Fruit fly (Drosophila melanogaster) whole organism: Measurements from ENCODE around the gene CG7483.

Source experiments
- CG8478 ChIP-seq: fragments of >200 bp; optimal IDR thresholded peaks from 2 replicates; lab custom pipeline; 2018; ENCODE audit warnings: inconsistent platforms
- Dll ChIP-seq: fragments of >200 bp; optimal IDR thresholded peaks from 2 replicates; lab custom pipeline; 2017
- EcR ChIP-seq, 2 experiments: fragments of >200 bp; optimal IDR thresholded peaks; 2 replicates each; lab custom pipeline; 2017; ENCODE audit warnings: missing biosample characterization in 2 of 2, missing genetic modification characterization in 2 of 2, missing genetic modification reagents in 2 of 2
- pan ChIP-seq: fragments of >200 bp; optimal IDR thresholded peaks from 2 replicates; lab custom pipeline; 2017
- psq ChIP-seq: fragments of >200 bp; optimal IDR thresholded peaks from 2 replicates; lab custom pipeline; 2017
- usp ChIP-seq: fragments of >200 bp; optimal IDR thresholded peaks from 2 replicates; lab custom pipeline; 2017; ENCODE audit warnings: missing biosample characterization, missing genetic modification characterization, mixed read lengths

CG7483 gene

DNA sequence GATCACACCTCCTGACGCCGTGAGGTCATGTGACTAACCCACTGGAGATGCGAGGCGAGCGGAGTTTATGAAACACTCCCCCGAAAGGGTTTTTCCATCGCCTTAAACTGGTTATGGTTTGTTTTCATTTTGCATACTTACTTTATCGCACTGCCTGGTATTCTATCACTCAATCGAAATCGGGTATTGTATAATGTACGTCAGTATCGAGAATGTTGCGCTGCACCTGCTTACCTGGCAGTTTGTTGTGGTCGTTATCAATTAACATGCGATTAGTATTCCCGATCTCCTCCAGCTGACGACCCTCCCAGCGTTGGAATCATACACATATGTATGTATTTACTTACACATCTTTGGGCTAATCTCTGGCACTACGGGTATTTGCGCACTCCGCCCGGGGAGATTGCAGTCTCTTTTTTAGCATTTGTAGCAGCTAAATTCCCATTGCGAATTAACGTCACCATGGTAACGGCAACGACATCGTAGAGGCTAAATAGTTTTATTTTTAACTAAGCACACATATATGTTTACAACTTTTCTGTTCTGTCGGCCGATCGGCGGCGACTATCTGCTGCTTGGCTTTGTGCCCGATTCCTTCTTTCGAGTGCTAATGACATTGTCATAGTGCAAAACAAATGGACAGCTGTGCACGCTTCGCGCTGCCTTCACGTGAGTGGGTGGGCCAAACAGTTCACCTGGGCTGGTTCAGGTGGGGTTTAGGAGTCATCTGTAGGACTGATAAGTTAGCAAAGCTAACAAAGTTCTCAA is 40.1 kb downstream of the CG7483 start:
- TF ChIP-seq pan (lab: Kevin White, UChicago) (no peak), Dll (lab: Kevin White, UChicago) (no peak), CG8478 (lab: Kevin White, UChicago) (no peak), EcR (GFP tag; optimal IDR thresholded peaks at IDR 0.05; lab: Kevin White, UChicago) (no peak), usp (GFP tag; lab: Kevin White, UChicago) (no peak), psq (lab: Kevin White, UChicago) (no peak)

DNA sequence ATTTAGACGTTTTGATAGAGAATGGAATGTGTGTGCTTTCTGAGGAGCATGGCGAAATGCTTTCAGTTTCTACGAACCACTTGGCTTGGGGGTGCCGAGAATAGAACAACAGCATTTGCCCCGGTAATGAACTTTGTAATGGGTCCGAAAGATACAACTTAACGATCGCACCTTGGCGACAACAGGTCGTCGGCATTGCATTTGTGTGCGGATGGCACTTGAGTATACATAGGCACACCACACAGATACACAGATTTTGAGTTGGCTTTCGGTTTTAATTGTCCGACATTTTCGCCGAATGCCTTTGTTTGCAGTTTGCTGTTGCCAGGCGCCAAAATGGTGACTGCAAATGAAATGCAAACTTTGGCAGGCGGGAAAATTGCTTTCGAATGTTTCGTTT is 41.0 kb downstream of the CG7483 start:
- TF ChIP-seq CG8478 (lab: Kevin White, UChicago) (no peak), pan (lab: Kevin White, UChicago) (no peak), psq (lab: Kevin White, UChicago) (no peak), EcR (GFP tag; optimal IDR thresholded peaks at IDR 0.05; lab: Kevin White, UChicago) (no peak), usp (GFP tag; lab: Kevin White, UChicago) (no peak), Dll (lab: Kevin White, UChicago) (no peak)

DNA sequence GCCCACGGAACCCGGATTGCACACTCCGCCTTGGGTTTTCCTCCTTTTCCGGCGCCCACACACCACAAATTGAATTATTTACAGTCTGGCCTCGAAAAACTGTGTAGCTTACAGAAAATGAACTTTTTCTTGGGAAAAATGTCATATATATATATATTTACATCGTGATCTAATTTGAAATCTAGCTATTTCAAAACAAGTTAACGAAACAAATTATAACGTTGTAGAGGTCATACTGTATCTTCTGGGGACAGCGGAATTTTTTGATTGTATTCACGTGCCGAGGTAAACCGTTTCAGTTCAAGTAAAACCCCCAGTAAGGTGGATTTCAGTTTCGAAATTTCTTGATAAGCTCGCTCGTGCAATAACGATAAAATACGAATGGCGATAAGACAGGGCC is 41.5 kb downstream of the CG7483 start:
- TF ChIP-seq pan (lab: Kevin White, UChicago), result no peak
- TF ChIP-seq usp (GFP tag; lab: Kevin White, UChicago), result no peak
- no peak for TF ChIP-seq Dll (lab: Kevin White, UChicago)
- TF ChIP-seq EcR (GFP tag; optimal IDR thresholded peaks at IDR 0.05; lab: Kevin White, UChicago), result no peak
- no peak for TF ChIP-seq CG8478 (lab: Kevin White, UChicago)
- TF ChIP-seq psq (lab: Kevin White, UChicago), result no peak

DNA sequence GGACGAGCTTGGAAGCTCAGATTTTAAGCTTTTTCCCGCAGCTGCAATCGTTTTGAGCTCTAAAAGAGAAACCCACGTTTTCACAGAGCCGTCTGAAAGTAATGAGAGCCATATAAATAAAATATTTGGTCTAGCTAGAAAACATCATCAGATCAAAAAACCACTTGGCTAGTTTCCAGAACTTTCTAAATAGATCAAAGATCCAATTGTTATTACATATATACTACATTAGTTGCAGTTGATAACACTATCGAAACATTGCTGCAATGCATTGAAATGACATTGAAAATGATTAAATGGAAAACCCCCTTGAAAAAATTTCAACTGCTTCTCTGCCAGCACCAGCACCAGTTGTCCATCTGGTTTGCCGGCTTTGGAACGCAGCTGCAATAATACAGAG is 42.0 kb downstream of the CG7483 start:
- TF ChIP-seq CG8478 (lab: Kevin White, UChicago) (no peak), EcR (GFP tag; optimal IDR thresholded peaks at IDR 0.05; lab: Kevin White, UChicago) (no peak), usp (GFP tag; lab: Kevin White, UChicago) (no peak), pan (lab: Kevin White, UChicago) (no peak), Dll (lab: Kevin White, UChicago) (no peak), psq (lab: Kevin White, UChicago) (no peak)

DNA sequence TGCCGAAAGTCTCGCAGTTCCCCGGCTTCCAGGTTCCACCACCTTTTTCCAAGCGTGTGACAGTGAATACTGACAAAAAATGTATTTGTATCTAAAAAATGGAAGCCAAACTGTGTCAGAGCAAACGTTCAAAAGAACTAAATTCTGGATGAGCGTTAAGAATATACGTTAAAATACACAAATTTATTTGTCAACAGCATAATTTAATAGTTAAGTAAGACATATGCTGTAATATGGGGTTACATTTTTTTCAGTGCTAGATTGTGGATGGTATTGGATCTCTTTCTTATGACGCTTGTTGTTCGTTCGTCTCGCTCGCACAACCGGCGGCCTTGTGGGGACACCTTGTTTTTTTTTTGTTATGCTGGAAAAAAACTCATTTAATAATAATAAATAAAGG is 42.6 kb downstream of the CG7483 start:
- TF ChIP-seq Dll (lab: Kevin White, UChicago) (no peak), EcR (GFP tag; optimal IDR thresholded peaks at IDR 0.05; lab: Kevin White, UChicago) (no peak)

DNA sequence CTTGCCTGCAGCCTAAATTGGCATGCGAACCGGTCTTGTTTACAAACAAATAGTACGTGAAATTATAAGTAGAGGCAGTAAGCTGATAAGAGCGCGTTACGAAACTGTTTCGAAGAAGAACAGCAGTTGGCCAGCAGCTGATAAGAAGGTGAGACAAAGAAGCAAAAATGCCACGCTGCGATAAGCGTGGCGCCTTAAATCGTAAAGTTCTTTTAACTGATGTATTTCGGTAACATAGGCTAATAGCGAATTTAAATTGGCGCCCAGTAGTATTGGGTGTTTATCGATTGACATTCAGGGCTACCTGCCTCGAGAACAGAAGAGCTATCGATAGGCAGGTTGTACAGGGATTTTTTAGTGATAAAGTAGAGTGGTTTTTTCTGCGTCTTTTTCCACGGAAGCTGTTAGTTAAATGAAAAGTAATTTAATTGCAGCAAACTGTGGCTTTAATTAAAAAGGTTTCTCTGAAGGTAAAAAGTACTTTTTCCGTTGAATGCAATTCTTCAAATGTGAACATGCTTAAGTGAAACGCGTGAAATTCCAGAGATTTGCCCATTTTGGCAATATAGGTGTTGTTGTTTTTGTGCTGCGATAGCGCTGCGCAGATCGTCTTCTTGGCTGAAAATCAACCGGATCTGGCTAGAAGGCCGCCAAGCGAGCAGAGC is 43.8 kb downstream of the CG7483 start, which contains the start of gene stck:
Gene stck, plus strand, starts transcription at position 353 of the 665 bp plus-strand sequence.
- TF ChIP-seq usp (GFP tag; lab: Kevin White, UChicago) (no peak), EcR (GFP tag; optimal IDR thresholded peaks at IDR 0.05; lab: Kevin White, UChicago) (no peak), psq (lab: Kevin White, UChicago) (no peak), CG8478 (lab: Kevin White, UChicago) (no peak), Dll (lab: Kevin White, UChicago) (no peak), pan (lab: Kevin White, UChicago) (no peak)

DNA sequence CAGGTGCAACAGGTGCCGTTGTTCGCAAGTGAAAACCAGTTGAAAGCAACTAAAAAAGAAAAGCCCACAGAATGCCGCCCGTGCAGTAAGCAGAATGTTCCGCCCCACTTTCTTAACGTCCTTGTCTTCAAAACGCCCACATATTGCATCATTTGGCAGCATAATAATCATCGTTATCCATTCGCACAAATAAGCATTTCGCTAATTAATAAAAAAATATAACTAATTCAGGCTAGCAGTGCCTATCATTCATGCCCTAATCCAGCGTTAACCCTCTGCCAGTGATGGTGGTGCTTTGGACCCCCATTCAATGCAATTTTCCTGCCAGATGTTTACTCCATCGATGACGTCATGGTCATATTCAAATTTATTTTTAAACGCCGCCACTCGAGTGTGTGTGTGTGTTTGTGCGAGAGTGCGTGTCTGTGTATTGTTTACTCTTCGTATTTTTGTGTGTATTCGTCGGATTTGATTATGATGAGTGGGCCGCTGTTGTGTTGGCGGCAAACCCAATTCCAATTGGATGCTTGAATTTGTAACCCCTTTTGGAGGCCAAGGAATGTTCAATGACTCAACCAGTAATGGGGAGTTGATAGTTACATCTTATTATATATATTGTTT is 44.5 kb downstream of the CG7483 start:
- TF ChIP-seq psq (lab: Kevin White, UChicago) (no peak), EcR (GFP tag; optimal IDR thresholded peaks at IDR 0.05; lab: Kevin White, UChicago) (no peak), usp (GFP tag; lab: Kevin White, UChicago) (no peak), Dll (lab: Kevin White, UChicago) (no peak), CG8478 (lab: Kevin White, UChicago) (no peak)

DNA sequence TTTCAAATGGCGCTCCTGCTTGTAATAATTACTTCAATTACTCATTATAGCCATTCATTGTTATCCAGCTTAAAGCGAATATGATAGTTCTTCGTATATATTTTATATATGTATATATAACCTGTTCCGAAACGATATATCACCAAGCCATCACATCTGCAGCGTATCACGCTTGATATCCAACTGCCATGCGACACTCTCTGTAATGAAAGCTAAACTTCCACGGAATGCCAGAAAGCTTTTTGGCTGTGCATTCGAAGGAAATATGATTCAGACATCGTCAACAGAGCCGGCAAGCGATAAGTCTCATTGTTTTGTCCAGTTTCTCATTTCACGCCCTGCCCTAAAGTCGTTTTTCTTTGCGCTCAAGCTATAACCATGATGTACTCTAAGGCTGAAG is 45.0 kb downstream of the CG7483 start:
- TF ChIP-seq usp (GFP tag; lab: Kevin White, UChicago), result no peak
- no peak for TF ChIP-seq pan (lab: Kevin White, UChicago)
- no peak for TF ChIP-seq EcR (GFP tag; optimal IDR thresholded peaks at IDR 0.05; lab: Kevin White, UChicago)
- TF ChIP-seq psq (lab: Kevin White, UChicago), result no peak
- TF ChIP-seq Dll (lab: Kevin White, UChicago), result no peak
- no peak for TF ChIP-seq CG8478 (lab: Kevin White, UChicago)

DNA sequence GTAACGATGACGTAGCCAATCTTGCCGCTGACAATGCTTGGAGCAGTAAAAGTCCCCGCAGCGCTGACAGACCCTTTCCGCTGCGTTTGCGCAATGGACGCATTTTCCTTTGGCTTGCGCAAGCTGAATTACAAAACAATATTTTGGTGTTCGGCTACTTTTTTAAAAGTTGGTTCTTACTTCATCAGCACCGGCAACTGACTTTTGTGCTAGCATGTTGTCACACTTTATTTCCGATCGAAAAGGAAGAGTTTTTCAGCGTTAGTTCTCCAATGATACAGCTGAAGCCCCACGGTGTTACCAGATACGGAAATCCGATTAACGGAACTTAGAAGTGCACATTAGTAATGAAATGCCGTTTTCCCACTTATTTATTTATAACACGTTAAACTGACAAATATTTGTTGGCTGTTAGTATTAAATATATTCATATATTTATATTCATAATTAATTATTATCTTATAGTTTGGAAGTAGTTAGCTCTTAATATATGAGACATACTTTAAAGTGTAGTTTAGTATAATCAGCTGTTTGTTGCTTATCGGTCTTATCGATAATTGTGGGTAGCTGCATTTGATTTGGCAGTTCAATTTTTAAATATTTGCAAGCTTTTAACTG is 49.4 kb downstream of the CG7483 start, which contains the start of the genes Veneno and CG7963:
Gene Veneno, minus strand, starts transcription at position 296 of the 618 bp plus-strand sequence.
Gene CG7963, plus strand, starts transcription at position 568 of the 618 bp plus-strand sequence.
- no peak for TF ChIP-seq Dll (lab: Kevin White, UChicago)
- no peak for TF ChIP-seq EcR (GFP tag; optimal IDR thresholded peaks at IDR 0.05; lab: Kevin White, UChicago)
- no peak for TF ChIP-seq CG8478 (lab: Kevin White, UChicago)
- TF ChIP-seq psq (lab: Kevin White, UChicago), result no peak
- TF ChIP-seq pan (lab: Kevin White, UChicago), result no peak
- TF ChIP-seq usp (GFP tag; lab: Kevin White, UChicago), result no peak
